Worm (Caenorhabditis elegans): ENCODE measurements around the gene mab-9.
A peak's percentile ranks its signal among the peaks of the same experiment; 100 is the strongest.

mab-9 gene

DNA sequence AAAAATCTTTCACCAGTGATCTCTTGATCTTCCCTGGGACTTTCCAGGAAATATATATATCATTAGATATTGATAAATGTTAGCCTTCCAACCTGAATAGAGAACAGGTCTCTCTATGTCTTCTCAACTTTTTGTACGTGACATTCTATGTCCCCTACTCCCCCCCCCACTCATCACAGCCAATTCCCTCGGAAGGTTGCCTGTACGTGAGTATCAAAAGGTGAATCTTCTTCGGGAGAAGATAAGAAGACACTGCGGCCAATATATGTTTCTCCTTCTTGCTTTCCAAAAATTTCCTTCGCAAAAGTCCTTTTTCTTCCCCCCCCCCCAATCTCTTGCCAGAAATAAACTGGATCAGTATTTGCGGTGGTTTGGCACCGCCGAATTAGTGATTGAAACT is 26.6 kb downstream of the mab-9 start:
- no peak for TF ChIP-seq lin-11 (tag; optimal IDR thresholded peaks at IDR 0.05)
- TF ChIP-seq zag-1 (tag; optimal IDR thresholded peaks at IDR 0.05) = no peak
- peak; percentile 51 for TF ChIP-seq nhr-21 (tag; optimal IDR thresholded peaks at IDR 0.05)

DNA sequence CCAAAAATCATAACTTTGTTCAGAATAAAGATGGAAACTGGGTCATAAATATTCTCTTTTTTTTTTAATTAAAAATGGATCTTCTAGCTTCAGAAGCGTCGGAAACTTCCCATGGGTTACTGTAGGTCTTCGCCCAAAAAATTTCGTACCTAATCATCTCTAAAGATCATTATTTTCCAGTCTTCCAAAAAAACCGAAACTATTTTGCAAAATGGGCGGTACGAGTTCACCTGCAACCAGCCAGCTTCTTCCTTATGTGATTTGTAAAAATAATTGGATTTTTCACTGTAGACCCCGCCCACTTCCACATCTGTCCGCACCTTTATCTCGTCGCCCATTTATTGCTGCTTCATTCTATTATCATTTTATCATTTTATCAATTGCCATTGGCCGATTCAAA is 30.6 kb downstream of the mab-9 start, which contains the start of gene mlt-10:
Gene mlt-10 (plus strand): TSS at position 301 of the 400 bp plus-strand sequence.
- TF ChIP-seq nhr-23 (tag; optimal IDR thresholded peaks at IDR 0.05) = no peak
- TF ChIP-seq sma-9 (GFP tag; optimal IDR thresholded peaks at IDR 0.05) = no peak
- TF ChIP-seq sma-9 (tag; optimal IDR thresholded peaks at IDR 0.05) = no peak
- TF ChIP-seq dmd-4 (tag; optimal IDR thresholded peaks at IDR 0.05) = no peak
- no peak for TF ChIP-seq elt-3 (tag; optimal IDR thresholded peaks at IDR 0.05)
- TF ChIP-seq nhr-25 (tag; optimal IDR thresholded peaks at IDR 0.05) = no peak
- TF ChIP-seq skn-1 (tag; optimal IDR thresholded peaks at IDR 0.05) = no peak
- no peak for TF ChIP-seq unc-39 (tag; optimal IDR thresholded peaks at IDR 0.05)
- TF ChIP-seq gmeb-1 (tag; optimal IDR thresholded peaks at IDR 0.05) = no peak
- no peak for TF ChIP-seq zag-1 (tag; optimal IDR thresholded peaks at IDR 0.05)
- no peak for TF ChIP-seq egl-27 (tag; optimal IDR thresholded peaks at IDR 0.05)
- no peak for TF ChIP-seq fos-1 (tag; optimal IDR thresholded peaks at IDR 0.05)
- no peak for TF ChIP-seq ztf-11 (tag; optimal IDR thresholded peaks at IDR 0.05)
- TF ChIP-seq mab-5 (tag; optimal IDR thresholded peaks at IDR 0.05) = no peak
- TF ChIP-seq sem-4 (tag; optimal IDR thresholded peaks at IDR 0.05) = no peak

DNA sequence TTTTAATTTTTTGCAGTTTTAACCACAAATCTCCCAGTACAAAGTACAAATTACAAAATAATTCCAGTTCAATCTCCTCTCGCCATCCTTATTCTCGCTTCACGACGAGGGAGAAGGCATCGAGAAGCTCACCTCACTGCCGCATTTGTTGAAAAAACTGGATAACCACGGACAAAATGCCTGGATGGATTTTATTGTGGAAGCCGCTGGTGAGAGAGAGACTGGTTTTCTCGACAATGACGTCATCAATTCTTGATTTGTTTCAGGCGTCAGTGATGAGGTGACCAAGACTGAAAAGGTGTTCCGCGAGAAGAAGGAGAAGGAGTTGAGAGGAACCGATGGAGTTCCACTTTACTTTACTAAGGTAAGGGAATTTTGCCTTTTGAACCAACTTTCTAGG is 33.7 kb downstream of the mab-9 start:
- TF ChIP-seq unc-55 (GFP tag; optimal IDR thresholded peaks at IDR 0.05) = peak; percentile 7
- TF ChIP-seq elt-3 (tag; optimal IDR thresholded peaks at IDR 0.05) = no peak

DNA sequence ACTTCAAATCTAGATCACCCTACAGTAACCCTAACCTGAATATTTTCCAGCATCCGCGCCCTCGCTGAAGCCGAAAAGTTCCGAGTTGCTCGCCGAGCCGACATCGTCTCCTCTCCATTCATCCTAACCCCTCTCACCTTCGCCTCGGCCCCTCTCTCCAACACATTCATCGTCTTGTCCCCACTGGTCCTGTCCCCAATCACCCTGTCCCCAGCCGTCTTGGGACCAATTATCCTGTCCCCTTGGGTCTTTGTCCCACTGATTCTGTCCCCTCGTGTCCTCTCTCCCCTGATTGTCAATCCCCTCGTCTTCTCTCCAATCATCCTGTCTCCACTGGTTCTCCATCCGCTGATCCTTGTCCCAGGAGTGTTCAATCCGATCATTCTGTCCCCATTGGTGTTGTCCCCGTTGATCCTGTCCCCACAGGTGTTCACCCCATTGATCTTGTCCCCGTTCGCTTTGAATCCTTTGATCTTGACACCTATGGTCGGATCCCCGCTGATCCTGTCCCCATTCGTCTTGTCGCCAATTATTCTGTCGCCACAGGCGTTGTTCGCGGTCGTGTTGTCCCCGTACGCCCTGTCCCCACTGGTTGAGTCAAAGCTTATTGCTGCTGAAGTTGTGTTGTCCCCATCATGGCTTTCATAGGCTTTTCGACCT is 35.6 kb downstream of the mab-9 start, which contains the start of gene lips-7:
Gene lips-7 (plus strand): TSS at position 610 of the 660 bp plus-strand sequence.
- no peak for TF ChIP-seq unc-39 (tag; optimal IDR thresholded peaks at IDR 0.05)
- TF ChIP-seq mab-5 (tag; optimal IDR thresholded peaks at IDR 0.05) = no peak
- no peak for TF ChIP-seq nhr-25 (tag; optimal IDR thresholded peaks at IDR 0.05)
- TF ChIP-seq R02D3.7 (tag; optimal IDR thresholded peaks at IDR 0.05) = no peak
- TF ChIP-seq nhr-12 (tag; optimal IDR thresholded peaks at IDR 0.05) = no peak
- no peak for TF ChIP-seq Y55F3AM.14 (GFP tag; optimal IDR thresholded peaks at IDR 0.05)
- TF ChIP-seq ama-1 (optimal IDR thresholded peaks at IDR 0.05) = no peak
- no peak for TF ChIP-seq ztf-11 (tag; optimal IDR thresholded peaks at IDR 0.05)

DNA sequence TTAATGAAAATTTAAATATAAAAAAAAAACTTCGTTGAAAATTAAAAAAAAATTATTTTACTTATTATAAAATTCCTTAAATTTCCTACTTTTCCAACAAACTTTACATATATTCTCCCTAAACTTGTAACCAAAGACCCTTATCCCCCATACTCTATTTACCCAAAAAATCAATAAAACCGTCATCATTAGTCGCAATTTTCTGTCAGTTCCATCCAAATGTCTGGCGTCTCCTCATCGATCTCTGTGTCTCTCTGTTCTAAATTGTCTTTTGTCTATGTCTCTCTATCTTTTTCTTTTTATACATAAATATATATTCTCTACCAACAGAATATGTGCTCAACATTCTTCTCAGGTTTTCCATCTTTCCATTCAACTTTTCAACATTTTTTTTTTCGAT is 39.5 kb downstream of the mab-9 start:
- TF ChIP-seq C34F6.9 (tag; optimal IDR thresholded peaks at IDR 0.05) = peak; percentile 20
- no peak for TF ChIP-seq aly-2 (tag; optimal IDR thresholded peaks at IDR 0.05)
- TF ChIP-seq nhr-237 (tag; optimal IDR thresholded peaks at IDR 0.05) = no peak
- TF ChIP-seq unc-39 (tag; optimal IDR thresholded peaks at IDR 0.05) = no peak
- TF ChIP-seq nhr-6 (tag; optimal IDR thresholded peaks at IDR 0.05) = no peak
- TF ChIP-seq crh-2 (tag; optimal IDR thresholded peaks at IDR 0.05) = no peak
- TF ChIP-seq dmd-4 (tag; optimal IDR thresholded peaks at IDR 0.05) = no peak
- TF ChIP-seq nhr-23 (tag; optimal IDR thresholded peaks at IDR 0.05) = no peak

DNA sequence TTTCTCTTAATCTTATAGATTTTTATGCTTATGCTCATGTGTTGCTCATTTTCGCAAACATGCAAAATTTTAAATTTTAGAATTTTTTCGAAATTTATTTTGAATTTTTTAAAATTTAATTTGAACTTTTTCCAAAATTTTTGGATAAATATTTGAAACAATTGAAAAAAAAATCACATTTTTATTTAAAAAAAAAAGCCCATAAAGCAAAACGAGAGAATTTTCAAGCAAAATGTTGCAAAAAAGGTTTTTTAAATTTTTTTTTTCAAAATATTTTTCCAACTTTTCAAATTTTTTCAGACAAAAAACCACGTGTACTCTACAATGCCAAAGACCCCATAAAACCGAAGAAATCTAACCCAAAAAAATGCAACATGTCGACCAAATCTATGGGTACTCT is 40.4 kb downstream of the mab-9 start, which contains the start of the genes C09E8.1 and C09E8.6:
Gene C09E8.1 (plus strand): TSS at position 301 of the 400 bp plus-strand sequence.
Gene C09E8.6 (plus strand): TSS at position 313 of the 400 bp plus-strand sequence.
- no peak for TF ChIP-seq nhr-237 (tag; optimal IDR thresholded peaks at IDR 0.05)
- TF ChIP-seq unc-55 (GFP tag; optimal IDR thresholded peaks at IDR 0.05) = no peak
- TF ChIP-seq ceh-82 (tag; optimal IDR thresholded peaks at IDR 0.05) = no peak
- TF ChIP-seq nhr-129 (tag; optimal IDR thresholded peaks at IDR 0.05) = no peak
- TF ChIP-seq C34F6.9 (tag; optimal IDR thresholded peaks at IDR 0.05) = no peak
- TF ChIP-seq nhr-10 (tag; optimal IDR thresholded peaks at IDR 0.05) = no peak
- TF ChIP-seq zag-1 (tag; optimal IDR thresholded peaks at IDR 0.05) = no peak
- no peak for TF ChIP-seq aly-2 (tag; optimal IDR thresholded peaks at IDR 0.05)
- TF ChIP-seq sma-3 (GFP tag; optimal IDR thresholded peaks at IDR 0.05) = no peak
- TF ChIP-seq lin-11 (tag; optimal IDR thresholded peaks at IDR 0.05) = no peak
- no peak for TF ChIP-seq F13H6.1 (tag; optimal IDR thresholded peaks at IDR 0.05)
- TF ChIP-seq lsy-2 (tag; optimal IDR thresholded peaks at IDR 0.05) = no peak

Measured in whole organism, L2 larva.